Fruit fly (Drosophila melanogaster) whole organism, adult: ENCODE measurements around the gene Sec23.

Source experiments
- CG12768 ChIP-seq: fragments of 200-800 bp; sonication (Bioruptor generic); optimal IDR thresholded peaks from 2 replicates; lab custom pipeline; 2017; ENCODE audit warnings: missing biosample characterization, missing genetic modification characterization, mild to moderate bottlenecking, moderate library complexity, missing genetic modification reagents
- CG1620 ChIP-seq: fragments of 200-800 bp; sonication (Bioruptor generic); optimal IDR thresholded peaks from 2 replicates; lab custom pipeline; 2016; ENCODE audit warnings: missing biosample characterization, missing genetic modification characterization
- CG5204 ChIP-seq: fragments of 200-800 bp; sonication (Bioruptor generic); optimal IDR thresholded peaks from 2 replicates; lab custom pipeline; 2016; ENCODE audit warnings: missing biosample characterization, missing genetic modification characterization
- CG7045 ChIP-seq: fragments of 200-800 bp; sonication (Bioruptor generic); optimal IDR thresholded peaks from 2 replicates; lab custom pipeline; 2017; ENCODE audit warnings: missing biosample characterization, mild to moderate bottlenecking, missing genetic modification characterization
- Crg-1 ChIP-seq: fragments of 200-800 bp; sonication (Bioruptor generic); optimal IDR thresholded peaks from 2 replicates; lab custom pipeline; 2016; ENCODE audit warnings: missing biosample characterization, missing genetic modification characterization
- Hr96 ChIP-seq: fragments of 200-800 bp; sonication (Bioruptor generic); optimal IDR thresholded peaks from 2 replicates; lab custom pipeline; 2016; ENCODE audit warnings: missing biosample characterization, missing genetic modification characterization
- bab1 ChIP-seq: fragments of 200-800 bp; sonication (Bioruptor generic); optimal IDR thresholded peaks from 3 replicates; lab custom pipeline; 2019; ENCODE audit warnings: missing biosample characterization, mild to moderate bottlenecking, missing genetic modification characterization, moderate library complexity
- cnc ChIP-seq, 2 experiments: fragments of >200 bp; optimal IDR thresholded peaks; 2 replicates each; lab custom pipeline; 2017
- kay ChIP-seq: fragments of 200-800 bp; sonication (Bioruptor generic); peaks from one replicate; lab custom pipeline; 2016; ENCODE audit warnings: missing biosample characterization, missing genetic modification characterization, borderline replicate concordance
- ovo ChIP-seq: fragments of 200-800 bp; sonication (Bioruptor generic); optimal IDR thresholded peaks from 2 replicates; lab custom pipeline; 2016; ENCODE audit warnings: missing biosample characterization, missing genetic modification characterization
- toe ChIP-seq: fragments of 200-800 bp; sonication (Bioruptor generic); optimal IDR thresholded peaks from 2 replicates; lab custom pipeline; 2016; ENCODE audit warnings: missing biosample characterization, missing genetic modification characterization

dm6 chr3R:5649903-5650302 is 1.0 kb downstream of the Sec23 start:
- TF ChIP-seq CG1620 (GFP tag; lab: Kevin White, UChicago) = no peak
- TF ChIP-seq ovo (GFP tag; lab: Kevin White, UChicago) = no peak
- TF ChIP-seq CG12768 (GFP tag; lab: Kevin White, UChicago) = no peak
- no peak for TF ChIP-seq CG7045
- TF ChIP-seq bab1 (GFP tag; lab: Kevin White, UChicago) = no peak
- no peak for TF ChIP-seq Hr96 (GFP tag; lab: Kevin White, UChicago)
- no peak for TF ChIP-seq Crg-1 (GFP tag; lab: Kevin White, UChicago)
- TF ChIP-seq kay = no peak
- no peak for TF ChIP-seq CG5204 (GFP tag; lab: Kevin White, UChicago)
- TF ChIP-seq toe (GFP tag; lab: Kevin White, UChicago) = no peak
- no peak for TF ChIP-seq cnc (optimal IDR thresholded peaks at IDR 0.05; lab: Kevin White, UChicago)
